Fruit fly (Drosophila melanogaster): Measurements from ENCODE around the gene CG14856.
A peak's percentile ranks its signal among the peaks of the same experiment; 100 is the strongest.

CG14856 gene

DNA sequence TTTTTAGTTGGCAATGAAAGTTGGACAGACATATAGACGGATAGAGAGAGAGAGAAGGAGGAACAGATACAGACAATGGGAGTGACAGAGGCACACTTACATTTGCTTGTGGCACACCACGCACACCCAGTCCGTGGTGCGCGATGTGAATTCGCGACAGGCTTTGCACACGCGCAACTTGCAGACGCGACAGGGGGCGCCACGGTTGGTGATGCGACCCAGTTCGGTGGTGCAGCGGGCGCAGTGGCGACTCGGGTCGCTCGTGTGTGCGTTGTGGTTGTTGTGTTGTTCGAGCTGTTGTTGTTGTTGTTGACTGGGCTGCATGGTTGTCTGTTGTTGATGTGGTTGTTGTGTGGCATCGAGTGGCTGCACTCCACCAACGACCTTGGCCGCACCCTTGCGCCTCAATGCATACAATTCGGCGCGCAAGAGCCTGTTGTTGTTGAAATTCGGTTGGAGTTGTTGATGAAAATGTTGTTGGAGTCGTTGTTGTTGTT lies 31.5 kb downstream of the CG14856 start:
- TF ChIP-seq Pif1A (GFP tag; optimal IDR thresholded peaks at IDR 0.05) (no peak), CG4496 (GFP tag; IDR thresholded peaks at IDR 0.05) (peak; percentile 73)

DNA sequence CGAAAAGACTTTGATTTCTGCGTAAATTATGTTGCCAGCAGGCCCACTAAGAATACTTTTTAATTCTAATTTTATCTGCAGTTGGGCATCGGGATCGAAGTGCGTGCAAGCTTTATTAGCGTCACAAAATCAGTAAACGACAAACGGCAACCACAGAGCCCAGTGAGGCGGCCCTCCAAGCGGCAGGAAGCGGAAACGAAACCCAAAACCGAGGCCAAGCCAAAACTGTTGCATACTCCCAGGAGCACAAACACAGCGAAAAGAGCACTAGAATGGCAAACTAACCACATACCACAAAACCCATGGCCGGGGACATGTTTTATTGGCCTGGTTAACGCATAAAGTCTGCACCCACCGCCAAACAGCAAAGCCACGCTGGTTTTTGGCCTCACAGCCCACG lies 33.5 kb downstream of the CG14856 start:
- TF ChIP-seq CG34367 (tag; optimal IDR thresholded peaks at IDR 0.05) (no peak), Pif1B (GFP tag; optimal IDR thresholded peaks at IDR 0.05) (no peak)

DNA sequence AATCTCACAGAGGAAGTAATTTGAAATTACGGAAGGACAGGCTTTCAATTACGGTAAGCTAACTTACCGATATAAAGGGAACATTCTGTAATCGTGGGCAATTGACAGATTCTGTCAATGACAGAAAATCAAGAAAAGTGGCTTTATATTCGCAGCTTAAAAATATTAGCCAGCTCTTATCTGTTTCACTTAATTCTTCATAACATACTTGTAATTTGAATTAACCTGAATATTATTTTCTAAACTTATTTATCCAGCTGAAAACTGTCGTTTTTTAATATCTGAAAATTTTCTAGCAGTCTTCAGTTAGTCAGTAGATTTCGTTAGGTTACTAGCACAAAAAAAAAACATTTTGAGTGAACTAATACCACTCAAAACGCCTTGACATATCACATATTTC lies 46.0 kb downstream of the CG14856 start, which contains the start of gene CG3610:
Gene CG3610, plus strand, starts transcription at position 301 of the 400 bp plus-strand sequence.
- TF ChIP-seq Pif1A (GFP tag; optimal IDR thresholded peaks at IDR 0.05) (no peak), CG34367 (tag; optimal IDR thresholded peaks at IDR 0.05) (no peak), CG15710 (tag; optimal IDR thresholded peaks at IDR 0.05) (no peak), Ets98B (GFP tag; IDR thresholded peaks at IDR 0.05) (no peak), Pif1B (GFP tag; optimal IDR thresholded peaks at IDR 0.05) (no peak), Snoo (tag; optimal IDR thresholded peaks at IDR 0.05) (no peak), CG12605 (GFP tag; IDR thresholded peaks at IDR 0.05) (no peak), CG13204 (GFP tag; optimal IDR thresholded peaks at IDR 0.05) (no peak), EcR (GFP tag; optimal IDR thresholded peaks at IDR 0.05) (no peak)

DNA sequence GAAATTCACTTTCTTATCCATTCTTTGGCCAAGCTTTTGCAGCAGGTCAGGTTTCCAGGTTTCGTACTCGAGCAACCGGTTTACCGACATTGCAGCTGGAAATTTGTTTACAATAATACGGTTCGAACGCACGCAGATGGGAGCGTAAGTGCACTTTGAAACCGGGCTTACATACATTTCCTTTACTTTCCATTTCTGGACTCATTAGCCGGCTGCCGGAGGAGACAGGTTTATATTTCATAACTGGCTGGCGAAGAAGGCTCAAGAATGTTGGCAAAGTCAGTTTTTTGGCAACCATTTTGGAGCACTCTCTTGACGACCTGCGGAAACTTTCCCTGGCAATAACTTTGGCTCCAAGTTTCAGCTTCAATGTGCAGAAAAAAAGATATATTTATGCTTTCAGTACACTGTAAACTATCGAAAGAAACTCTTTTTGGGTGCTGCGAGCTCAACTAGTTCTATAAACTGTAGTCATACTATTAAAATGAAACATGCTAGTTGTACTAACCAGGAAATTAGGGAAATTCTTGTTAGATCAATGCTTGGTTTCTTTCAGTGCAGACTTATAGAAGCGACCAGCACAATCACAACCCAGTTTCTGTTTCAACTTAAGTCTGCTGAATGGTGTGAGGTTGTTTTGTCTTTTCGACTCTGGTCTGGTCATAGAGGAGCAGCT lies 48.3 kb downstream of the CG14856 start:
- peak; percentile 86 for TF ChIP-seq CG8301 (tag; optimal IDR thresholded peaks at IDR 0.05)
- no peak for TF ChIP-seq EcR (GFP tag; optimal IDR thresholded peaks at IDR 0.05)
- peak; percentile 40; the same call in 1 of the 2 replicates for TF ChIP-seq CG12605 (GFP tag; IDR thresholded peaks at IDR 0.05)
- no peak for TF ChIP-seq gl (tag; optimal IDR thresholded peaks at IDR 0.05)
- TF ChIP-seq CG34367 (tag; optimal IDR thresholded peaks at IDR 0.05), result peak; percentile 53
- peak; percentile 3 for TF ChIP-seq Snoo (tag; optimal IDR thresholded peaks at IDR 0.05)
- TF ChIP-seq Pif1B (GFP tag; optimal IDR thresholded peaks at IDR 0.05), result peak; percentile 73
- peak; percentile 42 for TF ChIP-seq CG8159 (tag; optimal IDR thresholded peaks at IDR 0.05)
- peak; percentile 85 for TF ChIP-seq CG14655 (GFP tag; optimal IDR thresholded peaks at IDR 0.05)
- TF ChIP-seq CG32121 (GFP tag; IDR thresholded peaks at IDR 0.05), result peak; percentile 73
- TF ChIP-seq CG17806 (tag; optimal IDR thresholded peaks at IDR 0.05), result peak; percentile 69
- TF ChIP-seq CG4496 (GFP tag; IDR thresholded peaks at IDR 0.05), result peak; percentile 88
- peak; percentile 76 for TF ChIP-seq Pif1A (GFP tag; optimal IDR thresholded peaks at IDR 0.05)
- TF ChIP-seq D1 (tag; optimal IDR thresholded peaks at IDR 0.05), result no peak
- TF ChIP-seq rn (GFP tag; IDR thresholded peaks at IDR 0.05), result peak; percentile 59
- peak; percentile 70 for TF ChIP-seq CG9948 (tag; optimal IDR thresholded peaks at IDR 0.05)
- peak; percentile 86 for TF ChIP-seq Ets98B (GFP tag; IDR thresholded peaks at IDR 0.05)
- no peak for TF ChIP-seq CG13204 (GFP tag; optimal IDR thresholded peaks at IDR 0.05)
- TF ChIP-seq CG15710 (tag; optimal IDR thresholded peaks at IDR 0.05), result no peak
- peak; percentile 83 for TF ChIP-seq fd96Ca (GFP tag; IDR thresholded peaks at IDR 0.05)
- TF ChIP-seq CG10348 (GFP tag; IDR thresholded peaks at IDR 0.05), result peak; percentile 35; the same call in 1 of the 2 replicates

DNA sequence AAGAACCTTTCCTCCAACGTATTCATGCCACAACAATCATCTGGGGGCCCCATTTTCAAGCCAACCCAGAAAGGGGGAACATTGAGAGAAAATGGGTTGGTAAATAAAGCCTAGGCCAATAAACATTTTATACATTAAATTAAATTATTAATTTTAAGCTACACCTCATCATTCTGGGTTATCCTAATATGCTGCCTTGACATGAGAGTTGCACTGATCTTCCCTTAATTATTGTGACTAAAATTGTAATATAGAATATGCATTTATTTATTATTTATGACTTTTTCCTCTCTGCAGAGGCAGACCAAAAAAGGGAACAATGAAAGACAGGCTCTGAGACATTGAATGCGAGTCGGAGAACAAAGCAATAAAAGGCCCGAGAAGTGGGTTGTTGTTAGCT lies 49.1 kb downstream of the CG14856 start:
- no peak for TF ChIP-seq gl (tag; optimal IDR thresholded peaks at IDR 0.05)
- TF ChIP-seq D1 (tag; optimal IDR thresholded peaks at IDR 0.05), result peak; percentile 41
- no peak for TF ChIP-seq Ets98B (GFP tag; IDR thresholded peaks at IDR 0.05)
- no peak for TF ChIP-seq CG12605 (GFP tag; IDR thresholded peaks at IDR 0.05)
- peak; percentile 50 for TF ChIP-seq CG8301 (tag; optimal IDR thresholded peaks at IDR 0.05)
- TF ChIP-seq fd96Ca (GFP tag; IDR thresholded peaks at IDR 0.05), result no peak
- peak; percentile 59 for TF ChIP-seq Pif1B (GFP tag; optimal IDR thresholded peaks at IDR 0.05)
- TF ChIP-seq CG34367 (tag; optimal IDR thresholded peaks at IDR 0.05), result peak; percentile 39
- TF ChIP-seq Snoo (tag; optimal IDR thresholded peaks at IDR 0.05), result no peak
- peak; percentile 59 for TF ChIP-seq CG15710 (tag; optimal IDR thresholded peaks at IDR 0.05)
- peak; percentile 57 for TF ChIP-seq CG9948 (tag; optimal IDR thresholded peaks at IDR 0.05)
- no peak for TF ChIP-seq CG13204 (GFP tag; optimal IDR thresholded peaks at IDR 0.05)
- TF ChIP-seq CG8159 (tag; optimal IDR thresholded peaks at IDR 0.05), result peak; percentile 66
- TF ChIP-seq CG14655 (GFP tag; optimal IDR thresholded peaks at IDR 0.05), result peak; percentile 68
- no peak for TF ChIP-seq rn (GFP tag; IDR thresholded peaks at IDR 0.05)
- no peak for TF ChIP-seq CG4496 (GFP tag; IDR thresholded peaks at IDR 0.05)
- peak; percentile 52 for TF ChIP-seq Pif1A (GFP tag; optimal IDR thresholded peaks at IDR 0.05)
- TF ChIP-seq CG17806 (tag; optimal IDR thresholded peaks at IDR 0.05), result peak; percentile 69
- TF ChIP-seq EcR (GFP tag; optimal IDR thresholded peaks at IDR 0.05), result no peak
- TF ChIP-seq CG32121 (GFP tag; IDR thresholded peaks at IDR 0.05), result no peak
- no peak for TF ChIP-seq CG10348 (GFP tag; IDR thresholded peaks at IDR 0.05)

All from whole organism, pupa.